Worm (Caenorhabditis elegans): ENCODE measurements around the gene M02G9.4.

DNA sequence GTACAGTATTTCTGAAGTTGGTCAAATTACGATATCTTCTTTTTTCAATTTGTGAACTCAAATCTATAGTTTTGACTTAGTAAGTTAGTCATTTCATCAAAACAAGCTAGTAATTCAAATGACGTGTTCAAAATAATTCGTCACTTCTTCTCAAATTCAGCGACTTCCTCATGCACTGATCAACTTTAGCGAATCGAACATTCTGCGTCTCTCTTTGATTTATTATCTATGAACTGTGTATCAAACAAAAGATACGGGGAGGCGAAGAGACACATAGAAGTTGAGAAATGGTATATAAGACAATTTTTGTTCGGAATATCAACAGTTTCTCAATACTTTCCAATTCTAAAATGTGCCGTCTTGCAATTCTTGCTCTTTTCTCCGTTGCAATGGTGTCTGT, 5.1 kb upstream of the M02G9.4 start, which contains the start of gene srlf-34:
- TF ChIP-seq nhr-90 (tag; optimal IDR thresholded peaks at IDR 0.05) (no peak), madf-10 (tag; optimal IDR thresholded peaks at IDR 0.05) (no peak), ekl-4 (GFP tag; IDR thresholded peaks at IDR 0.05) (no peak), efl-1 (GFP tag; optimal IDR thresholded peaks at IDR 0.05) (no peak), snpc-4 (GFP tag; optimal IDR thresholded peaks at IDR 0.05) (no peak), snpc-4 (tag; optimal IDR thresholded peaks at IDR 0.05) (no peak), unc-62 (GFP tag; optimal IDR thresholded peaks at IDR 0.05) (no peak), Y53F4B.3 (GFP tag; IDR thresholded peaks at IDR 0.05) (no peak), sptf-2 (GFP tag; optimal IDR thresholded peaks at IDR 0.05) (no peak), die-1 (tag; optimal IDR thresholded peaks at IDR 0.05) (no peak), F49E8.2 (tag; optimal IDR thresholded peaks at IDR 0.05; ENCODE audit: insufficient read depth) (no peak)

Data from whole organism, young adult.